Fruit fly (Drosophila melanogaster): ENCODE results near the gene Irk3.
A peak's percentile ranks its signal among the peaks of the same experiment; 100 is the strongest.

The Irk3 gene

DNA sequence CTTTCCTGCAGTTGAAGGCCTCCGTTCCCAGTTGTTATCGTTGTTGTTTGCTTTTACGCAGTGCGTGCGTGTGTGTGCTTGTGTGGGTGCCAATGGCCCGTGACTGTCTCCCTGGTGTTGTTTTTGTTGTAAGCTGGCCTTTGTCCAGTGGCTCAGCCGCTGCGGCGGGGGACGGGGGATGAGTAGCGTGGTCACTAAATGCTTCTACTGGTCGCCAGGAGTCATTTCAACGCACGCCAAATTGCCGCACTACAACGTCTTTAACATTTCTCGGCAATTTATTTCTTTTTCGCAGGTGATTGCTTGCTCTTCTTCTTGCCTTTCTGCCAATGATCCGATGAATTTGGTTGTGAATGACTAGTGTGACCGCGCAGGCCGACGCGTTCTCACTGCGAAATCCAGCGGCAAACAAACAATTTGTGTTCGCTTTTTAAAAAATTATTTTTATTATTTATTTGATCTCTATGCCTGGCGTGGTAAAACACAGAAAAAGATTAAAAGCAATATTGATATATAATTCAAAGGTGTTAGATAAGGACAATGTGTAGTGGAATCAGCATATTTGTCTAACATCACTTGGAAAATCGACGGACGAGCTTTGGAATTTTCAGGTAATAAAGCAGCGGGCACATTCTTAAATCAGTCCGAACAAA, 5.2 kb downstream of the Irk3 start, which contains the start of the genes Faf2 and Grip71 (continued):
- TF ChIP-seq Mrtf (GFP tag; IDR thresholded peaks at IDR 0.05) (peak; percentile 93), z (GFP tag; IDR thresholded peaks at IDR 0.05) (peak; percentile 69; the same call in 1 of the 3 replicates), CG11504 (tag; optimal IDR thresholded peaks at IDR 0.05) (peak; percentile 90), CG8478 (optimal IDR thresholded peaks at IDR 0.05) (peak; percentile 80), fd102C (GFP tag; optimal IDR thresholded peaks at IDR 0.05) (no peak), hb (GFP tag; IDR thresholded peaks at IDR 0.05; ENCODE audit: partially characterized antibody) (peak; percentile 53; the same call in 1 of the 3 replicates), Tbp (GFP tag; optimal IDR thresholded peaks at IDR 0.05) (no peak), Mes4 (GFP tag; optimal IDR thresholded peaks at IDR 0.05) (peak; percentile 51), lbe (GFP tag; optimal IDR thresholded peaks at IDR 0.05) (peak; percentile 62), CG12659 (GFP tag; optimal IDR thresholded peaks at IDR 0.05) (peak; percentile 95), ind (GFP tag; optimal IDR thresholded peaks at IDR 0.05) (peak; percentile 95), Bgb (GFP tag; IDR thresholded peaks at IDR 0.05; ENCODE audit: partially characterized antibody) (peak; percentile 23; the same call in 1 of the 2 replicates), zen (tag; optimal IDR thresholded peaks at IDR 0.05) (peak; percentile 94), CG2116 (GFP tag; optimal IDR thresholded peaks at IDR 0.05) (peak; percentile 77), CG18011 (GFP tag; optimal IDR thresholded peaks at IDR 0.05) (peak; percentile 54), BtbVII (GFP tag; optimal IDR thresholded peaks at IDR 0.05) (peak; percentile 15), tx (GFP tag; optimal IDR thresholded peaks at IDR 0.05) (peak; percentile 79), Vsx1 (GFP tag; optimal IDR thresholded peaks at IDR 0.05) (peak; percentile 61), Hr78 (GFP tag; optimal IDR thresholded peaks at IDR 0.05) (peak in 1 of 2 experiments; percentile 64), Mad (GFP tag; optimal IDR thresholded peaks at IDR 0.05) (peak; percentile 91), CG17829 (tag; optimal IDR thresholded peaks at IDR 0.05) (peak; percentile 94), BEAF-32 (GFP tag; optimal IDR thresholded peaks at IDR 0.05) (peak; percentile 79), gro (GFP tag; optimal IDR thresholded peaks at IDR 0.05) (peak; percentile 65), sna (GFP tag; IDR thresholded peaks at IDR 0.05; ENCODE audit: partially characterized antibody) (no peak), CG34376 (GFP tag; optimal IDR thresholded peaks at IDR 0.05) (no peak), Rfx (GFP tag; IDR thresholded peaks at IDR 0.05) (peak; percentile 97), CG8359 (GFP tag; optimal IDR thresholded peaks at IDR 0.05; ENCODE audit: borderline replicate concordance) (no peak), jing (GFP tag; optimal IDR thresholded peaks at IDR 0.05) (peak; percentile 85), dan (GFP tag; IDR thresholded peaks at IDR 0.05) (peak; percentile 87), slbo (GFP tag; IDR thresholded peaks at IDR 0.05) (peak; percentile 98), CG7963 (GFP tag; IDR thresholded peaks at IDR 0.05; ENCODE audit: partially characterized antibody) (no peak), Ada2b (GFP tag; IDR thresholded peaks at IDR 0.05) (peak; percentile 92), amos (GFP tag; IDR thresholded peaks at IDR 0.05; ENCODE audit: partially characterized antibody) (peak; percentile 47; the same call in 1 of the 2 replicates), Dp (GFP tag; optimal IDR thresholded peaks at IDR 0.05) (peak; percentile 79), Sox102F (GFP tag; optimal IDR thresholded peaks at IDR 0.05) (peak; percentile 93), esg (GFP tag; conservative IDR thresholded peaks at IDR 0.05) (peak; percentile 96), CG12391 (tag; optimal IDR thresholded peaks at IDR 0.05) (peak; percentile 94), HHEX (GFP tag; optimal IDR thresholded peaks at IDR 0.05) (peak; percentile 67), tll (GFP tag; optimal IDR thresholded peaks at IDR 0.05) (peak in 1 of 2 experiments; percentile 22), Atf3 (GFP tag; optimal IDR thresholded peaks at IDR 0.05) (peak; percentile 82), zf30C (GFP tag; optimal IDR thresholded peaks at IDR 0.05) (no peak), mirr (GFP tag; optimal IDR thresholded peaks at IDR 0.05) (peak; percentile 63), mld (GFP tag; IDR thresholded peaks at IDR 0.05; ENCODE audit: partially characterized antibody) (no peak), CG17568 (GFP tag; optimal IDR thresholded peaks at IDR 0.05) (no peak), gce (GFP tag; IDR thresholded peaks at IDR 0.05) (peak; percentile 69; the same call in 1 of the 3 replicates), trh (GFP tag; optimal IDR thresholded peaks at IDR 0.05) (peak; percentile 85), CG13296 (GFP tag; optimal IDR thresholded peaks at IDR 0.05) (peak; percentile 57), klu (GFP tag; IDR thresholded peaks at IDR 0.05) (peak; percentile 93)

All from whole organism, embryonic.